Worm (Caenorhabditis elegans): ENCODE results near the gene T01C8.3.

T01C8.3 gene

ce11 chrX:16798621-16799020 is 15.6 kb upstream of the T01C8.3 start:
- no peak for TF ChIP-seq scrt-1 (GFP tag; IDR thresholded peaks at IDR 0.05)

- TF ChIP-seq aly-1 (tag; optimal IDR thresholded peaks at IDR 0.05) (peak; percentile 16), scrt-1 (GFP tag; IDR thresholded peaks at IDR 0.05) (no peak), ceh-36 (tag; optimal IDR thresholded peaks at IDR 0.05) (no peak), hmg-4 (GFP tag; optimal IDR thresholded peaks at IDR 0.05) (peak; percentile 50)
These were observed 13.8 kb upstream of the T01C8.3 start for ce11 chrX:16796826-16797225.

- TF ChIP-seq ceh-13 (GFP tag; optimal IDR thresholded peaks at IDR 0.05) (no peak), aly-1 (tag; optimal IDR thresholded peaks at IDR 0.05) (no peak), tbx-11 (GFP tag; IDR thresholded peaks at IDR 0.05) (no peak), tra-4 (tag; optimal IDR thresholded peaks at IDR 0.05) (no peak), sea-1 (GFP tag; conservative IDR thresholded peaks at IDR 0.05) (no peak), pes-1 (GFP tag; IDR thresholded peaks at IDR 0.05) (no peak), ets-7 (tag; optimal IDR thresholded peaks at IDR 0.05) (no peak), ama-1 (optimal IDR thresholded peaks at IDR 0.05) (no peak), scrt-1 (GFP tag; IDR thresholded peaks at IDR 0.05) (no peak), flt-1 (GFP tag; IDR thresholded peaks at IDR 0.05) (no peak), ceh-36 (tag; optimal IDR thresholded peaks at IDR 0.05) (no peak), B0310.2 (tag; optimal IDR thresholded peaks at IDR 0.05) (no peak), hnd-1 (tag; optimal IDR thresholded peaks at IDR 0.05) (no peak), F13C5.2 (tag; optimal IDR thresholded peaks at IDR 0.05) (no peak), tbx-37 (GFP tag; conservative IDR thresholded peaks at IDR 0.05) (no peak), hmbx-1 (tag; optimal IDR thresholded peaks at IDR 0.05) (no peak), hmg-4 (GFP tag; optimal IDR thresholded peaks at IDR 0.05) (no peak)
These were observed 13.0 kb upstream of the T01C8.3 start, which contains the start of gene aak-2 for ce11 chrX:16795978-16796377. TSS of gene aak-2 (plus strand) at chrX:16796087.

ce11 chrX:16793470-16793869 is 10.5 kb upstream of the T01C8.3 start:
- TF ChIP-seq scrt-1 (GFP tag; IDR thresholded peaks at IDR 0.05) (no peak), ceh-13 (GFP tag; optimal IDR thresholded peaks at IDR 0.05) (no peak), hnd-1 (tag; optimal IDR thresholded peaks at IDR 0.05) (no peak), ama-1 (optimal IDR thresholded peaks at IDR 0.05) (no peak), tbx-11 (GFP tag; IDR thresholded peaks at IDR 0.05) (no peak), tbx-37 (GFP tag; conservative IDR thresholded peaks at IDR 0.05) (no peak), sea-1 (GFP tag; conservative IDR thresholded peaks at IDR 0.05) (no peak), tra-4 (tag; optimal IDR thresholded peaks at IDR 0.05) (no peak), ceh-36 (tag; optimal IDR thresholded peaks at IDR 0.05) (no peak)

- TF ChIP-seq F13C5.2 (tag; optimal IDR thresholded peaks at IDR 0.05) (no peak), flt-1 (GFP tag; IDR thresholded peaks at IDR 0.05) (no peak), B0310.2 (tag; optimal IDR thresholded peaks at IDR 0.05) (no peak), ceh-36 (tag; optimal IDR thresholded peaks at IDR 0.05) (no peak), hmbx-1 (tag; optimal IDR thresholded peaks at IDR 0.05) (no peak), ama-1 (optimal IDR thresholded peaks at IDR 0.05) (no peak), ceh-13 (GFP tag; optimal IDR thresholded peaks at IDR 0.05) (no peak)
These were observed 9.7 kb upstream of the T01C8.3 start, which contains the start of gene got-1.2 for ce11 chrX:16792700-16793176. TSS of gene got-1.2 (minus strand) at chrX:16793126.

- TF ChIP-seq tra-4 (tag; optimal IDR thresholded peaks at IDR 0.05) (no peak), B0310.2 (tag; optimal IDR thresholded peaks at IDR 0.05) (no peak), ceh-13 (GFP tag; optimal IDR thresholded peaks at IDR 0.05) (no peak), flt-1 (GFP tag; IDR thresholded peaks at IDR 0.05) (no peak), tbx-11 (GFP tag; IDR thresholded peaks at IDR 0.05) (no peak), hnd-1 (tag; optimal IDR thresholded peaks at IDR 0.05) (no peak), F13C5.2 (tag; optimal IDR thresholded peaks at IDR 0.05) (no peak), pes-1 (GFP tag; IDR thresholded peaks at IDR 0.05) (no peak), scrt-1 (GFP tag; IDR thresholded peaks at IDR 0.05) (no peak), ceh-36 (tag; optimal IDR thresholded peaks at IDR 0.05) (no peak), sea-1 (GFP tag; conservative IDR thresholded peaks at IDR 0.05) (no peak), hmg-4 (GFP tag; optimal IDR thresholded peaks at IDR 0.05) (no peak), ama-1 (optimal IDR thresholded peaks at IDR 0.05) (no peak), ets-7 (tag; optimal IDR thresholded peaks at IDR 0.05) (no peak), tbx-37 (GFP tag; conservative IDR thresholded peaks at IDR 0.05) (no peak), aly-1 (tag; optimal IDR thresholded peaks at IDR 0.05) (no peak), hmbx-1 (tag; optimal IDR thresholded peaks at IDR 0.05) (no peak)
These were observed 4.1 kb upstream of the T01C8.3 start for ce11 chrX:16787152-16787551.

- TF ChIP-seq tra-4 (tag; optimal IDR thresholded peaks at IDR 0.05) = no peak
- no peak for TF ChIP-seq flt-1 (GFP tag; IDR thresholded peaks at IDR 0.05)
- TF ChIP-seq ceh-13 (GFP tag; optimal IDR thresholded peaks at IDR 0.05) = no peak
- no peak for TF ChIP-seq scrt-1 (GFP tag; IDR thresholded peaks at IDR 0.05)
- no peak for TF ChIP-seq sea-1 (GFP tag; conservative IDR thresholded peaks at IDR 0.05)
- no peak for TF ChIP-seq F13C5.2 (tag; optimal IDR thresholded peaks at IDR 0.05)
- no peak for TF ChIP-seq hnd-1 (tag; optimal IDR thresholded peaks at IDR 0.05)
These were observed 3.0 kb upstream of the T01C8.3 start, which contains the start of gene T01C8.2 for ce11 chrX:16786021-16786488. TSS of gene T01C8.2 (plus strand) at chrX:16786438.

ce11 chrX:16784038-16784437 is 1.0 kb upstream of the T01C8.3 start:
- TF ChIP-seq ets-7 (tag; optimal IDR thresholded peaks at IDR 0.05) (no peak), hmg-4 (GFP tag; optimal IDR thresholded peaks at IDR 0.05) (no peak), flt-1 (GFP tag; IDR thresholded peaks at IDR 0.05) (no peak), F13C5.2 (tag; optimal IDR thresholded peaks at IDR 0.05) (no peak), B0310.2 (tag; optimal IDR thresholded peaks at IDR 0.05) (no peak), scrt-1 (GFP tag; IDR thresholded peaks at IDR 0.05) (no peak), pes-1 (GFP tag; IDR thresholded peaks at IDR 0.05) (no peak), sea-1 (GFP tag; conservative IDR thresholded peaks at IDR 0.05) (no peak)
